Worm (Caenorhabditis elegans): ENCODE measurements around the gene D2096.6.

The D2096.6 gene

ce11 chrIV:8379278-8379677, 10.2 kb upstream of the D2096.6 start, which contains the start of gene nap-1:
nap-1 (minus strand) TSS chrIV:8379319.
- TF ChIP-seq Y48G9A.11 (GFP tag; IDR thresholded peaks at IDR 0.05) (no peak), unc-62 (GFP tag; optimal IDR thresholded peaks at IDR 0.05 in 1 of 2) (peak in 1 of 2 experiments; percentile 20), unc-62 (tag; optimal IDR thresholded peaks at IDR 0.05) (no peak), ZK546.5 (tag; optimal IDR thresholded peaks at IDR 0.05) (no peak), lir-3 (tag; optimal IDR thresholded peaks at IDR 0.05) (no peak), nhr-237 (tag; optimal IDR thresholded peaks at IDR 0.05) (no peak), nhr-6 (tag; optimal IDR thresholded peaks at IDR 0.05) (peak; percentile 60), pha-4 (GFP tag; IDR thresholded peaks at IDR 0.05) (no peak), pha-4 (tag; optimal IDR thresholded peaks at IDR 0.05) (peak; percentile 95), nhr-25 (tag; optimal IDR thresholded peaks at IDR 0.05; ENCODE audit: borderline replicate concordance, insufficient read depth) (peak; percentile 21), ceh-82 (tag; optimal IDR thresholded peaks at IDR 0.05) (no peak), nhr-28 (tag; optimal IDR thresholded peaks at IDR 0.05) (peak; percentile 66), dmd-6 (GFP tag; IDR thresholded peaks at IDR 0.05) (peak; percentile 44; the same call in 1 of the 2 replicates), arid-1 (GFP tag; conservative IDR thresholded peaks at IDR 0.05) (no peak), aha-1 (tag) (peak; percentile 39), ceh-28 (tag; optimal IDR thresholded peaks at IDR 0.05) (no peak), lsy-2 (tag; optimal IDR thresholded peaks at IDR 0.05) (peak; percentile 46 to 92), aly-2 (tag; optimal IDR thresholded peaks at IDR 0.05) (no peak), zip-11 (GFP tag; IDR thresholded peaks at IDR 0.05) (no peak), madf-5 (GFP tag; IDR thresholded peaks at IDR 0.05) (no peak), T26A8.4 (GFP tag; IDR thresholded peaks at IDR 0.05) (peak; percentile 23; the same call in 1 of the 2 replicates), nhr-77 (tag; optimal IDR thresholded peaks at IDR 0.05) (peak; percentile 83), ztf-7 (tag; optimal IDR thresholded peaks at IDR 0.05) (peak; percentile 8), mdl-1 (tag; optimal IDR thresholded peaks at IDR 0.05) (peak in 1 of 2 experiments; percentile 12), cey-2 (tag; optimal IDR thresholded peaks at IDR 0.05; ENCODE audit: borderline replicate concordance, insufficient read depth) (no peak), php-3 (GFP tag; IDR thresholded peaks at IDR 0.05) (no peak), F44E2.7 (GFP tag; IDR thresholded peaks at IDR 0.05) (no peak), hlh-11 (tag; optimal IDR thresholded peaks at IDR 0.05) (peak; percentile 59), set-16 (GFP tag; IDR thresholded peaks at IDR 0.05) (no peak), snpc-1.2 (GFP tag; IDR thresholded peaks at IDR 0.05) (no peak), hif-1 (tag; optimal IDR thresholded peaks at IDR 0.05) (peak in 1 of 2 experiments; percentile 40), ctbp-1 (GFP tag; IDR thresholded peaks at IDR 0.05) (no peak), mdt-29 (GFP tag; IDR thresholded peaks at IDR 0.05) (no peak), lin-13 (GFP tag; optimal IDR thresholded peaks at IDR 0.05) (peak; percentile 84), daf-12 (tag; optimal IDR thresholded peaks at IDR 0.05) (no peak), nhr-76 (tag; optimal IDR thresholded peaks at IDR 0.05) (no peak), ces-1 (GFP tag; optimal IDR thresholded peaks at IDR 0.05) (no peak), hlh-30 (tag; optimal IDR thresholded peaks at IDR 0.05; ENCODE audit: insufficient read depth) (peak; percentile 78), lim-7 (GFP tag; IDR thresholded peaks at IDR 0.05) (no peak), Y105C5A.15 (GFP tag; IDR thresholded peaks at IDR 0.05) (no peak), dve-1 (tag; optimal IDR thresholded peaks at IDR 0.05; ENCODE audit: insufficient read depth) (peak; percentile 84), lin-38 (GFP tag; IDR thresholded peaks at IDR 0.05) (peak; percentile 58), pqm-1 (tag; optimal IDR thresholded peaks at IDR 0.05) (peak; percentile 20), ceh-32 (tag; optimal IDR thresholded peaks at IDR 0.05; ENCODE audit: poor library complexity) (no peak), duxl-1 (tag; optimal IDR thresholded peaks at IDR 0.05; ENCODE audit: poor library complexity) (no peak), mxl-3 (GFP tag; optimal IDR thresholded peaks at IDR 0.05) (no peak), dpl-1 (GFP tag; optimal IDR thresholded peaks at IDR 0.05) (peak; percentile 67), unc-130 (GFP tag; optimal IDR thresholded peaks at IDR 0.05) (peak; percentile 35), gei-8 (GFP tag; optimal IDR thresholded peaks at IDR 0.05) (no peak), mep-1 (tag; optimal IDR thresholded peaks at IDR 0.05) (peak; percentile 87), lin-39 (tag; optimal IDR thresholded peaks at IDR 0.05) (no peak), snpc-4 (tag; optimal IDR thresholded peaks at IDR 0.05) (no peak)

Measured in whole organism, L4 larva.